Fruit fly (Drosophila melanogaster): Measurements from ENCODE around the gene WDR79.

dm6 chr2L:6089604-6090198, 37.9 kb downstream of the WDR79 start:
- TF ChIP-seq CG13204 (GFP tag; optimal IDR thresholded peaks at IDR 0.05): no peak
- TF ChIP-seq CG32121 (GFP tag; IDR thresholded peaks at IDR 0.05): no peak
- no peak for TF ChIP-seq Pif1B (GFP tag; optimal IDR thresholded peaks at IDR 0.05)
- TF ChIP-seq CG17806 (tag; optimal IDR thresholded peaks at IDR 0.05): no peak
- no peak for TF ChIP-seq rn (GFP tag; IDR thresholded peaks at IDR 0.05)
- TF ChIP-seq CG10348 (GFP tag; IDR thresholded peaks at IDR 0.05): no peak
- no peak for TF ChIP-seq EcR (GFP tag; optimal IDR thresholded peaks at IDR 0.05)
